Worm (Caenorhabditis elegans): ENCODE results near the gene gop-2.

DNA sequence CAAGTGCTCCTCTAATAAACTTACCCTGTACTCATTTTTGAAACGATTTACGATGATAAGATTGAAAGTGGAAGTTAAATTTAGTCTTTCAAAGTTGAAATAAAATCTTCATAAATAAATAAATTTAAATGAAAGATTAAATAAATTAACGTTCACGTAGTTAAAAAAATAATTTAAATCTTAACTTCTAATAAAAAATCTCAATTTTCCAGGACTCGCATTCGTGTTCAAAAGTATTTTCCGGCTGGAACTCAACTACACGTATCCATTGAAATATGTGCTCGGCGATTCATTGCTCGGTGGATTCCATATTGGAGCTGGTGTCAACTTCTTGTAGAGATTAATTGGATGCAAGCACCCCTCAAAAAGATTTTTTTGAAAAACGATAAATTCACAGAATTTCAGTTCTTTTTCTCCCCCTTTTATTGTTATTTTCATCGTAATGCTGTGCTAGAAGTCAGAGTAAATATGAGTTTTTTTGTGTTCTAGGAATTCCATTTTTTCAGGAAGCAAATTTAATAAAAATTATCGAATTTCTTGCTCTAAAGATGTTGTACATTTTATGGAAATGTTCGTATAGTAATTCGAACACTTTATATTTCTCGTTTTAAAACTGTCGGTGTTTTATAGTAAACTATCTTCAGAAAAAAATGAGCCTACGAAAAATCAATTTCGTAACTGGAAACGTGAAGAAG, 4.6 kb downstream of the gop-2 start, which contains the start of the genes C34E10.9 and hap-1:
- TF ChIP-seq nhr-12 (tag; optimal IDR thresholded peaks at IDR 0.05), result no peak
- no peak for TF ChIP-seq elt-3 (tag; optimal IDR thresholded peaks at IDR 0.05)
- TF ChIP-seq ZK546.5 (tag; optimal IDR thresholded peaks at IDR 0.05), result no peak
- no peak for TF ChIP-seq nhr-237 (tag; optimal IDR thresholded peaks at IDR 0.05)
- no peak for TF ChIP-seq ceh-16 (tag; optimal IDR thresholded peaks at IDR 0.05)
- no peak for TF ChIP-seq aly-2 (tag; optimal IDR thresholded peaks at IDR 0.05)
- no peak for TF ChIP-seq unc-39 (tag; optimal IDR thresholded peaks at IDR 0.05)
- no peak for TF ChIP-seq ceh-82 (tag; optimal IDR thresholded peaks at IDR 0.05)
- no peak for TF ChIP-seq lin-11 (tag; optimal IDR thresholded peaks at IDR 0.05)
- no peak for TF ChIP-seq mdl-1 (tag; optimal IDR thresholded peaks at IDR 0.05)

Measured in whole organism, L2 larva.